Fruit fly (Drosophila melanogaster) whole organism, pupa: ENCODE measurements around the gene Tsf1.

Experiments used
- CG10348 ChIP-seq: fragments of 200-800 bp; sonication (Bioruptor generic); IDR thresholded peaks from 2 replicates; pipeline ENCODE4 v1.3.6; 2022; ENCODE audit warnings: missing biosample characterization, missing genetic modification characterization
- CG13204 ChIP-seq: fragments of 200-800 bp; sonication (Bioruptor generic); optimal IDR thresholded peaks from 2 replicates; lab custom pipeline; 2018; ENCODE audit warnings: missing biosample characterization, mild to moderate bottlenecking, missing genetic modification characterization, moderate library complexity
- CG15710 ChIP-seq: fragments of 200-800 bp; sonication (Bioruptor generic); optimal IDR thresholded peaks from 2 replicates; lab custom pipeline; 2018; ENCODE audit warnings: missing biosample characterization, mild to moderate bottlenecking, missing genetic modification characterization, moderate library complexity
- CG17806 ChIP-seq: fragments of 200-800 bp; sonication (Bioruptor generic); optimal IDR thresholded peaks from 2 replicates; lab custom pipeline; 2018; ENCODE audit warnings: missing biosample characterization, mild to moderate bottlenecking, missing genetic modification characterization, moderate library complexity
- CG32121 ChIP-seq: fragments of 200-800 bp; sonication (Bioruptor generic); IDR thresholded peaks from 2 replicates; pipeline ENCODE4 v1.3.6; 2022; ENCODE audit warnings: missing biosample characterization, missing genetic modification characterization
- CG4496 ChIP-seq: fragments of 200-800 bp; sonication (Bioruptor generic); IDR thresholded peaks from 3 replicates; pipeline ENCODE4 v1.3.6; 2022; ENCODE audit warnings: missing biosample characterization, missing genetic modification characterization
- CG8159 ChIP-seq: fragments of 200-800 bp; sonication (Bioruptor generic); optimal IDR thresholded peaks from 3 replicates; lab custom pipeline; 2018; ENCODE audit warnings: missing biosample characterization, mild to moderate bottlenecking, missing genetic modification characterization, moderate library complexity
- CG8301 ChIP-seq: fragments of 200-800 bp; sonication (Bioruptor generic); optimal IDR thresholded peaks from 2 replicates; lab custom pipeline; 2018; ENCODE audit warnings: missing biosample characterization, mild to moderate bottlenecking, missing genetic modification characterization
- CG9948 ChIP-seq: fragments of 200-800 bp; sonication (Bioruptor generic); optimal IDR thresholded peaks from 2 replicates; lab custom pipeline; 2018; ENCODE audit warnings: missing biosample characterization, mild to moderate bottlenecking, missing genetic modification characterization, moderate library complexity
- Ets98B ChIP-seq: fragments of 200-800 bp; sonication (Bioruptor generic); IDR thresholded peaks from 2 replicates; pipeline ENCODE4 v1.3.6; 2022; ENCODE audit warnings: missing biosample characterization, missing genetic modification characterization
- Pif1A ChIP-seq: fragments of 200-800 bp; sonication (Bioruptor generic); optimal IDR thresholded peaks from 3 replicates; lab custom pipeline; 2016; ENCODE audit warnings: missing biosample characterization, missing genetic modification characterization
- rn ChIP-seq: fragments of 200-800 bp; sonication (Bioruptor generic); IDR thresholded peaks from 2 replicates; pipeline ENCODE4 v1.3.6; 2022; ENCODE audit warnings: missing biosample characterization, missing genetic modification characterization

DNA sequence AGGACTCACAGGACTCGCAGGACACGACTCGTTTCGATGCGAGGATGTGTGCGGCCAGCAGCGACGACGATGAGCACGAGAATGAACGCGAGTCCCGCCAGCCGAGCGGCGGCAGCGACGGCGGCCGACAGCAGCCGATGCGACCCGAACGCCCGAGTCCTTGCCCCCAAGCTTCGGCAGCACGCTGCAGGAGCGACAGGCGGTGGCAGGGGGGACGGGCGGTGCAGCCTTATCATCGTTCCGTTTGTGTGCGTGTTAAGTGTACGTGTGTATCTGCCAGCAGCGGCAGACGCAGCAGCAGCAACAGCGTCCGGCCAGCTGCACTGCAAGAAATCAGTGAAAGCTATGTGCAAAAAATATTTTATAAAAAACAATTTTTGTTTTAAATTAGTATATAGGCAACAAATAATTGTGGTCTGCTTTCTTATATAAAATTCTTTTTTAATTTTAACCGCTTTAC lies 30.7 kb upstream of the Tsf1 start, which contains the start of gene kairos:
- peak; percentile 75 for TF ChIP-seq CG13204 (GFP tag; lab: Kevin White, UChicago)
- no peak for TF ChIP-seq rn
- no peak for TF ChIP-seq CG32121 (GFP tag; lab: Robert Waterston, UW)
- no peak for TF ChIP-seq CG8301 (tag; lab: Kevin White, UChicago)
- no peak for TF ChIP-seq CG17806 (tag; lab: Kevin White, UChicago)
- TF ChIP-seq CG9948 (tag; lab: Kevin White, UChicago): no peak
- no peak for TF ChIP-seq Pif1A (GFP tag; lab: Kevin White, UChicago)
- TF ChIP-seq CG10348: no peak
- TF ChIP-seq CG15710: no peak
- TF ChIP-seq CG4496 (GFP tag; lab: Robert Waterston, UW): peak; percentile 25; the same call in 1 of the 3 replicates
- no peak for TF ChIP-seq CG8159 (tag; lab: Kevin White, UChicago)
- no peak for TF ChIP-seq Ets98B
